Fruit fly (Drosophila melanogaster): ENCODE data around the gene CG13039.

dm6 chr3L:16313985-16314384 is 12.6 kb downstream of the CG13039 start, which contains the start of gene CG13062:
- no peak for TF ChIP-seq CG7101 (tag; optimal IDR thresholded peaks at IDR 0.05)
- TF ChIP-seq CG12768 (GFP tag; optimal IDR thresholded peaks at IDR 0.05), result no peak
- no peak for TF ChIP-seq bab1 (GFP tag; optimal IDR thresholded peaks at IDR 0.05)
